Fruit fly (Drosophila melanogaster) whole organism, prepupa: ENCODE measurements around the gene Crz.

Experiments
- Blimp-1 ChIP-seq: fragments of 200-800 bp; sonication (Bioruptor generic); optimal IDR thresholded peaks from 3 replicates; lab custom pipeline; 2017; ENCODE audit warnings: missing biosample characterization, missing genetic modification characterization, mild to moderate bottlenecking, moderate library complexity, missing genetic modification reagents
- CG10631 ChIP-seq: fragments of 200-800 bp; sonication (Bioruptor generic); optimal IDR thresholded peaks from 2 replicates; lab custom pipeline; 2016; ENCODE audit warnings: missing biosample characterization, missing genetic modification characterization
- CG11294 ChIP-seq: fragments of 200-800 bp; sonication (Bioruptor generic); IDR thresholded peaks from 2 replicates; pipeline ENCODE4 v1.3.6; 2022; ENCODE audit warnings: missing biosample characterization, missing genetic modification characterization
- CG11762 ChIP-seq: fragments of 200-800 bp; sonication (Bioruptor generic); optimal IDR thresholded peaks from 3 replicates; lab custom pipeline; 2016; ENCODE audit warnings: missing biosample characterization, missing genetic modification characterization; ENCODE audit not compliant: insufficient read depth
- CG11902 ChIP-seq: fragments of 200-800 bp; sonication (Bioruptor generic); optimal IDR thresholded peaks from 3 replicates; lab custom pipeline; 2016; ENCODE audit warnings: missing biosample characterization, missing genetic modification characterization
- CG15336 ChIP-seq: fragments of 200-800 bp; sonication (Bioruptor generic); IDR thresholded peaks from 2 replicates; pipeline ENCODE4 v1.3.6; 2022; ENCODE audit warnings: missing biosample characterization, missing genetic modification characterization
- CG1621 ChIP-seq: fragments of 200-800 bp; sonication (Bioruptor generic); optimal IDR thresholded peaks from 3 replicates; lab custom pipeline; 2018; ENCODE audit warnings: missing biosample characterization, mild to moderate bottlenecking, missing genetic modification characterization
- CG16779 ChIP-seq: fragments of 200-800 bp; sonication (Bioruptor generic); optimal IDR thresholded peaks from 3 replicates; lab custom pipeline; 2017; ENCODE audit warnings: missing biosample characterization, mild to moderate bottlenecking, missing genetic modification characterization
- CG32006 ChIP-seq: fragments of 200-800 bp; sonication (Bioruptor generic); optimal IDR thresholded peaks from 3 replicates; lab custom pipeline; 2017; ENCODE audit warnings: missing biosample characterization, mild to moderate bottlenecking, missing genetic modification characterization
- CG34406 ChIP-seq: fragments of 200-800 bp; sonication (Bioruptor generic); optimal IDR thresholded peaks from 3 replicates; lab custom pipeline; 2016; ENCODE audit warnings: missing biosample characterization, missing genetic modification characterization
- CG6163 ChIP-seq: fragments of 200-800 bp; sonication (Bioruptor generic); IDR thresholded peaks from 3 replicates; pipeline ENCODE4 v1.3.6; 2022; ENCODE audit warnings: missing biosample characterization, missing genetic modification characterization
- CG6792 ChIP-seq: fragments of 200-800 bp; sonication (Bioruptor generic); optimal IDR thresholded peaks from 3 replicates; lab custom pipeline; 2016; ENCODE audit warnings: missing biosample characterization, missing genetic modification characterization
- CG6808 ChIP-seq: fragments of 200-800 bp; sonication (Bioruptor generic); optimal IDR thresholded peaks from 3 replicates; lab custom pipeline; 2017; ENCODE audit warnings: missing biosample characterization, missing genetic modification characterization, mild to moderate bottlenecking, moderate library complexity, missing genetic modification reagents
- CG8319 ChIP-seq: fragments of 200-800 bp; sonication (Bioruptor generic); optimal IDR thresholded peaks from 3 replicates; lab custom pipeline; 2016; ENCODE audit warnings: missing biosample characterization, missing genetic modification characterization
- CG8632 ChIP-seq: fragments of 200-800 bp; sonication (Bioruptor generic); optimal IDR thresholded peaks from 3 replicates; lab custom pipeline; 2016; ENCODE audit warnings: missing biosample characterization, missing genetic modification characterization
- CG9139 ChIP-seq: fragments of 200-800 bp; sonication (Bioruptor generic); optimal IDR thresholded peaks from 3 replicates; lab custom pipeline; 2017; ENCODE audit warnings: missing biosample characterization, mild to moderate bottlenecking, missing genetic modification characterization
- Eip75B ChIP-seq: fragments of 200-800 bp; sonication (Bioruptor generic); optimal IDR thresholded peaks from 3 replicates; lab custom pipeline; 2016; ENCODE audit warnings: missing biosample characterization, missing genetic modification characterization
- Eip78C ChIP-seq: fragments of 200-800 bp; sonication (Bioruptor generic); peaks from one replicate; lab custom pipeline; 2016; ENCODE audit warnings: missing biosample characterization, missing genetic modification characterization
- Eip93F ChIP-seq: fragments of 200-800 bp; sonication (Bioruptor generic); optimal IDR thresholded peaks from 2 replicates; lab custom pipeline; 2016; ENCODE audit warnings: missing biosample characterization, mild to moderate bottlenecking, missing genetic modification characterization
- Ets21C ChIP-seq: fragments of 200-800 bp; sonication (Bioruptor generic); optimal IDR thresholded peaks from 3 replicates; lab custom pipeline; 2016; ENCODE audit warnings: missing biosample characterization, missing genetic modification characterization
- Hr38 ChIP-seq: sonication (Bioruptor generic); optimal IDR thresholded peaks from 2 replicates; lab custom pipeline; 2016; ENCODE audit warnings: missing biosample characterization, missing genetic modification characterization
- Hr39 ChIP-seq: fragments of 200-800 bp; sonication (Bioruptor generic); optimal IDR thresholded peaks from 2 replicates; lab custom pipeline; 2016; ENCODE audit warnings: missing biosample characterization, missing genetic modification characterization
- Hr4 ChIP-seq: fragments of 200-800 bp; sonication (Bioruptor generic); optimal IDR thresholded peaks from 3 replicates; lab custom pipeline; 2016; ENCODE audit warnings: missing biosample characterization, missing genetic modification characterization
- Lpt ChIP-seq: fragments of 200-800 bp; sonication (Bioruptor generic); optimal IDR thresholded peaks from 3 replicates; lab custom pipeline; 2016; ENCODE audit warnings: missing biosample characterization, missing genetic modification characterization
- Met ChIP-seq: fragments of 200-800 bp; sonication (Bioruptor generic); optimal IDR thresholded peaks from 3 replicates; lab custom pipeline; 2016; ENCODE audit warnings: missing biosample characterization, missing genetic modification characterization
- OdsH ChIP-seq: fragments of 200-800 bp; sonication (Bioruptor generic); optimal IDR thresholded peaks from 3 replicates; lab custom pipeline; 2016; ENCODE audit warnings: missing biosample characterization, missing genetic modification characterization
- Sox102F ChIP-seq: fragments of 200-800 bp; sonication (Bioruptor generic); optimal IDR thresholded peaks from 2 replicates; lab custom pipeline; 2016; ENCODE audit warnings: missing biosample characterization, mild to moderate bottlenecking, missing genetic modification characterization
- Sox14 ChIP-seq: fragments of 200-800 bp; sonication (Bioruptor generic); optimal IDR thresholded peaks from 3 replicates; lab custom pipeline; 2016; ENCODE audit warnings: missing biosample characterization, missing genetic modification characterization
- Sox15 ChIP-seq: fragments of 200-800 bp; sonication (Bioruptor generic); optimal IDR thresholded peaks from 3 replicates; lab custom pipeline; 2016; ENCODE audit warnings: missing biosample characterization, missing genetic modification characterization
- achi ChIP-seq: fragments of 200-800 bp; sonication (Bioruptor generic); optimal IDR thresholded peaks from 3 replicates; lab custom pipeline; 2016; ENCODE audit warnings: missing biosample characterization, missing genetic modification characterization
- acj6 ChIP-seq: fragments of 200-800 bp; sonication (Bioruptor generic); optimal IDR thresholded peaks from 3 replicates; lab custom pipeline; 2016; ENCODE audit warnings: missing biosample characterization, missing genetic modification characterization
- cyc ChIP-seq: fragments of 200-800 bp; sonication (Bioruptor generic); optimal IDR thresholded peaks from 3 replicates; lab custom pipeline; 2016; ENCODE audit warnings: missing biosample characterization, missing genetic modification characterization
- dac ChIP-seq: fragments of 200-800 bp; sonication (Bioruptor generic); optimal IDR thresholded peaks from 2 replicates; lab custom pipeline; 2017; ENCODE audit warnings: missing biosample characterization, mild to moderate bottlenecking, missing genetic modification characterization
- dsx ChIP-seq: fragments of 200-800 bp; optimal IDR thresholded peaks from 3 replicates; lab custom pipeline; 2019; ENCODE audit warnings: missing biosample characterization, mild to moderate bottlenecking, missing genetic modification characterization, moderate library complexity; ENCODE audit not compliant: poor library complexity, severe bottlenecking
- eg ChIP-seq: fragments of 200-800 bp; sonication (Bioruptor generic); IDR thresholded peaks from 3 replicates; pipeline ENCODE4 v1.3.6; 2022; ENCODE audit warnings: missing biosample characterization, missing genetic modification characterization
- esn ChIP-seq: fragments of 200-800 bp; sonication (Bioruptor generic); optimal IDR thresholded peaks from 2 replicates; lab custom pipeline; 2016; ENCODE audit warnings: missing biosample characterization, mild to moderate bottlenecking, missing genetic modification characterization, moderate library complexity
- fd59A ChIP-seq: fragments of 200-800 bp; sonication (Bioruptor generic); optimal IDR thresholded peaks from 2 replicates; lab custom pipeline; 2017; ENCODE audit warnings: missing biosample characterization, mild to moderate bottlenecking, missing genetic modification characterization, missing genetic modification reagents
- fd85E ChIP-seq: fragments of 200-800 bp; sonication (Bioruptor generic); optimal IDR thresholded peaks from 3 replicates; lab custom pipeline; 2016; ENCODE audit warnings: missing biosample characterization, missing genetic modification characterization
- fkh ChIP-seq: fragments of 200-800 bp; sonication (Bioruptor generic); optimal IDR thresholded peaks from 3 replicates; lab custom pipeline; 2017; ENCODE audit warnings: missing biosample characterization, mild to moderate bottlenecking, missing genetic modification characterization, moderate library complexity
- lz ChIP-seq: fragments of 200-800 bp; sonication (Bioruptor generic); optimal IDR thresholded peaks from 3 replicates; lab custom pipeline; 2016; ENCODE audit warnings: missing biosample characterization, missing genetic modification characterization
- net ChIP-seq: fragments of 200-800 bp; sonication (Bioruptor generic); optimal IDR thresholded peaks from 3 replicates; lab custom pipeline; 2016; ENCODE audit warnings: missing biosample characterization, missing genetic modification characterization
- pdm3 ChIP-seq: fragments of 200-800 bp; sonication (Bioruptor generic); optimal IDR thresholded peaks from 3 replicates; lab custom pipeline; 2016; ENCODE audit warnings: missing biosample characterization, missing genetic modification characterization
- salr ChIP-seq, 2 experiments: fragments of 200-800 bp; sonication (Bioruptor generic); optimal IDR thresholded peaks; 3 replicates each; lab custom pipeline; 2016 to 2018; ENCODE audit warnings: missing biosample characterization in 2 of 2, missing genetic modification characterization in 2 of 2, mild to moderate bottlenecking in 1 of 2
- ss ChIP-seq, 2 experiments: fragments of 200-800 bp; sonication (Bioruptor generic); optimal IDR thresholded peaks; 2 replicates in 1 of 2; 3 replicates in 1 of 2; lab custom pipeline; 2017 to 2018; ENCODE audit warnings: mild to moderate bottlenecking in 2 of 2, missing biosample characterization in 2 of 2, missing genetic modification characterization in 2 of 2, moderate library complexity in 1 of 2
- svp ChIP-seq: fragments of 200-800 bp; sonication (Bioruptor generic); peaks from one replicate; lab custom pipeline; 2016; ENCODE audit warnings: missing biosample characterization, missing genetic modification characterization
- topi ChIP-seq: fragments of 200-800 bp; sonication (Bioruptor generic); optimal IDR thresholded peaks from 3 replicates; lab custom pipeline; 2016; ENCODE audit warnings: missing biosample characterization, missing genetic modification characterization
- vri ChIP-seq: fragments of 200-800 bp; sonication (Bioruptor generic); optimal IDR thresholded peaks from 3 replicates; lab custom pipeline; 2016; ENCODE audit warnings: missing biosample characterization, mild to moderate bottlenecking, missing genetic modification characterization

Gene Crz

dm6 chr3R:14308801-14309217 lies 5.8 kb upstream of the Crz start, which contains the start of gene Polr2I (continued):
- TF ChIP-seq lz (GFP tag; lab: Kevin White, UChicago) (peak; percentile 33), CG6163 (GFP tag; lab: Robert Waterston, UW) (no peak), ss (GFP tag; optimal IDR thresholded peaks at IDR 0.05; lab: Kevin White, UChicago) (no peak), CG10631 (GFP tag; lab: Kevin White, UChicago) (no peak), CG8319 (GFP tag; lab: Kevin White, UChicago) (no peak), svp (GFP tag; lab: Kevin White, UChicago) (no peak), salr (GFP tag; optimal IDR thresholded peaks at IDR 0.05; lab: Kevin White, UChicago) (no peak)

- no peak for TF ChIP-seq CG8319 (GFP tag; lab: Kevin White, UChicago)
- TF ChIP-seq CG6163 (GFP tag; lab: Robert Waterston, UW) = no peak
- TF ChIP-seq pdm3 = no peak
- no peak for TF ChIP-seq CG16779
- no peak for TF ChIP-seq cyc
- no peak for TF ChIP-seq CG6792
- TF ChIP-seq CG11902 (GFP tag; lab: Kevin White, UChicago) = no peak
- no peak for TF ChIP-seq CG1621 (tag; lab: Kevin White, UChicago)
- TF ChIP-seq, all 60 proteins: peak for 0
Measured at dm6 chr3R:14310062-14310461, 4.6 kb upstream of the Crz start, which contains the start of gene CG31321. TSS of gene CG31321 (plus strand) at chr3R:14310362.

dm6 chr3R:14311027-14311426 lies 3.6 kb upstream of the Crz start:
- TF ChIP-seq lz (GFP tag; lab: Kevin White, UChicago) = peak; percentile 46
- no peak for TF ChIP-seq Eip75B (GFP tag; lab: Kevin White, UChicago)
- no peak for TF ChIP-seq Eip93F
- TF ChIP-seq CG6792 = no peak
- no peak for TF ChIP-seq Blimp-1 (GFP tag; lab: Kevin White, UChicago)
- peak; percentile 33; the same call in 1 of the 2 replicates for TF ChIP-seq CG15336 (GFP tag; lab: Robert Waterston, UW)
- no peak for TF ChIP-seq CG16779
- TF ChIP-seq Hr39 (GFP tag; lab: Kevin White, UChicago) = peak; percentile 45
- TF ChIP-seq CG6163 (GFP tag; lab: Robert Waterston, UW) = no peak
- no peak for TF ChIP-seq Hr4 (GFP tag; lab: Kevin White, UChicago)
- TF ChIP-seq fd59A = no peak
- TF ChIP-seq pdm3 = no peak
- peak; percentile 18 for TF ChIP-seq cyc
- peak; percentile 3 for TF ChIP-seq acj6 (GFP tag; lab: Kevin White, UChicago)
- TF ChIP-seq CG9139 (GFP tag; lab: Kevin White, UChicago) = no peak
- TF ChIP-seq Sox15 = no peak
- no peak for TF ChIP-seq CG11762 (GFP tag; lab: Kevin White, UChicago)
- no peak for TF ChIP-seq Hr38 (GFP tag; lab: Kevin White, UChicago)
- TF ChIP-seq fd85E (GFP tag; lab: Kevin White, UChicago) = no peak
- TF ChIP-seq eg = peak; percentile 18; the same call in 1 of the 3 replicates
- no peak for TF ChIP-seq CG11902 (GFP tag; lab: Kevin White, UChicago)
- no peak for TF ChIP-seq svp (GFP tag; lab: Kevin White, UChicago)
- TF ChIP-seq achi = no peak
- no peak for TF ChIP-seq Sox102F (GFP tag; lab: Kevin White, UChicago)
- no peak for TF ChIP-seq dac (GFP tag; lab: Kevin White, UChicago)
- peak; percentile 58 for TF ChIP-seq Eip78C (GFP tag; lab: Kevin White, UChicago)
- no peak for TF ChIP-seq dsx (GFP tag; lab: Kevin White, UChicago)
- TF ChIP-seq Sox14 = no peak
- no peak for TF ChIP-seq OdsH (GFP tag; lab: Kevin White, UChicago)
- TF ChIP-seq Met (GFP tag; lab: Kevin White, UChicago) = no peak
- no peak for TF ChIP-seq CG34406 (GFP tag; lab: Kevin White, UChicago)
- no peak for TF ChIP-seq CG11294 (GFP tag; lab: Robert Waterston, UW)
- TF ChIP-seq net (GFP tag; lab: Kevin White, UChicago) = no peak
- peak; percentile 46 for TF ChIP-seq esn (GFP tag; lab: Kevin White, UChicago)
- TF ChIP-seq topi (GFP tag; lab: Kevin White, UChicago) = peak; percentile 39
- TF ChIP-seq CG10631 (GFP tag; lab: Kevin White, UChicago) = peak; percentile 18
- peak; percentile 22 for TF ChIP-seq CG32006 (GFP tag; lab: Kevin White, UChicago)
- no peak for TF ChIP-seq fkh (GFP tag; lab: Kevin White, UChicago)
- no peak for TF ChIP-seq vri
- TF ChIP-seq Lpt (GFP tag; lab: Kevin White, UChicago) = no peak
- TF ChIP-seq CG6808 (GFP tag; lab: Kevin White, UChicago) = no peak
- TF ChIP-seq CG8632 = no peak
- TF ChIP-seq Ets21C (GFP tag; lab: Kevin White, UChicago) = no peak
